Worm (Caenorhabditis elegans): ENCODE measurements around the gene ify-1.

ce11 chrII:5018578-5018977 lies 36.4 kb downstream of the ify-1 start:
- TF ChIP-seq nhr-12 (tag; optimal IDR thresholded peaks at IDR 0.05) (no peak), nhr-85 (tag) (no peak), lin-39 (tag; optimal IDR thresholded peaks at IDR 0.05) (no peak)
